Worm (Caenorhabditis elegans): ENCODE results near the gene dna-2.

dna-2 gene

DNA sequence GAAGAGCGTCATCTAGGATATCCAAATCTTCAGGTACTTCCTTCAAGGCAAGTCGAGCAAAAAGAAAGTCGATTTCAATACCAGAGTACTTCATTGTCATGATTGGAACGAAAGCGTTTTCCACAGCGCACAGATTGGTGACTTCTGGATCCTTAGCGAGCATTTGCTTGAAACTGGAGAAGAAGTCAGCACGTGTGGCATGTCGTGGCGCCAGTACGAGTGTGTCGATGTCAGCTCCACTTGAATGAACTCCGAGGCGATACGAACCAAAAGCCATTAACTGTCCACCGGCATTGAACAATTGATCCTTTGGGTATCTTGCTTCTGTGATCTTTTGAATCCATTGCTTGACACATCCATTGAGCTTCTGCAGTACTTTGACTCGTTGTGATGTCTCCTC, 37.8 kb downstream of the dna-2 start:
- TF ChIP-seq dpff-1 (tag; optimal IDR thresholded peaks at IDR 0.05) = no peak

DNA sequence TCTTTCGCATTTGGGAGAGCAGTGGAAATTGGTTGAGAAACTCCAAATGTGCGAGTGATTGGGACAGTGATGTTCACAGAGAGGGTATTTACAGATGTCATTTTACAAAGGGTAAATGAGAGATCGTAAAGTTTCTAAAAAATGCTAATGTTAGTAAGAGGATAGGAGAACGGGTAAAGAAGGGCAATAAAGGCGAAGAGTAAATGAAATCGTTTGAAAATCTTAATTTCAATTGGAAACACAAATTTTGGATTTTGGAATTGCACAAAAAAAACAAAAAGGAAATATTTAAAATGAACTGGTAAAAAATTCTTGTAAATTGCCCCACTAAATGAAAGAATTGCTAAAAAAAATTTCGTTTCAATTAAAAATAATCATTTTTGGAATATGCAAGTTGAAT, 38.2 kb downstream of the dna-2 start, which contains the start of gene pap-3:
Gene pap-3 (minus strand): TSS at position 101 of the 400 bp plus-strand sequence.
- no peak for TF ChIP-seq pha-4 (tag; optimal IDR thresholded peaks at IDR 0.05)
- no peak for TF ChIP-seq K12H6.12 (tag; optimal IDR thresholded peaks at IDR 0.05)
- no peak for TF ChIP-seq gei-17 (GFP tag; optimal IDR thresholded peaks at IDR 0.05)
- TF ChIP-seq ceh-91 (GFP tag; IDR thresholded peaks at IDR 0.05) = no peak
- TF ChIP-seq nhr-27 (tag; optimal IDR thresholded peaks at IDR 0.05) = no peak
- no peak for TF ChIP-seq zfh-2 (GFP tag; conservative IDR thresholded peaks at IDR 0.05)

- TF ChIP-seq C17E4.6 (GFP tag; IDR thresholded peaks at IDR 0.05) (no peak), unc-62 (GFP tag; optimal IDR thresholded peaks at IDR 0.05) (no peak), gei-17 (GFP tag; optimal IDR thresholded peaks at IDR 0.05) (no peak), hlh-26 (GFP tag; conservative IDR thresholded peaks at IDR 0.05) (no peak), atf-7 (tag; optimal IDR thresholded peaks at IDR 0.05) (no peak), pha-4 (tag; optimal IDR thresholded peaks at IDR 0.05) (no peak), unc-130 (GFP tag; optimal IDR thresholded peaks at IDR 0.05) (no peak), repo-1 (tag; optimal IDR thresholded peaks at IDR 0.05) (no peak), pbrm-1 (GFP tag; IDR thresholded peaks at IDR 0.05) (no peak), lin-54 (GFP tag; optimal IDR thresholded peaks at IDR 0.05) (no peak), snpc-4 (GFP tag; optimal IDR thresholded peaks at IDR 0.05) (no peak), snpc-4 (tag; optimal IDR thresholded peaks at IDR 0.05) (no peak), dox-1 (GFP tag; IDR thresholded peaks at IDR 0.05) (no peak), egl-18 (GFP tag; IDR thresholded peaks at IDR 0.05) (no peak), bed-2 (GFP tag; IDR thresholded peaks at IDR 0.05) (no peak), nhr-90 (tag; optimal IDR thresholded peaks at IDR 0.05) (no peak), T26A5.8 (tag; optimal IDR thresholded peaks at IDR 0.05) (no peak)
These were observed 41.6 kb downstream of the dna-2 start, which contains the start of gene Y6D1A.2 for ce11 chrII:11819824-11820223. Gene Y6D1A.2, minus strand, starts transcription at chrII:11819924.

ce11 chrII:11823566-11824308, 45.5 kb downstream of the dna-2 start, which contains the start of gene Y6D1A.1:
Gene Y6D1A.1, minus strand, starts transcription at chrII:11823616.
- no peak for TF ChIP-seq hrde-1 (tag; optimal IDR thresholded peaks at IDR 0.05; ENCODE audit: borderline replicate concordance)
- TF ChIP-seq F33H1.4 (GFP tag; IDR thresholded peaks at IDR 0.05) = peak; percentile 59; the same call in 1 of the 2 replicates
- peak; percentile 90 for TF ChIP-seq efl-1 (GFP tag; optimal IDR thresholded peaks at IDR 0.05)
- TF ChIP-seq zfh-2 (GFP tag; conservative IDR thresholded peaks at IDR 0.05) = no peak
- TF ChIP-seq snpc-1.1 (tag; optimal IDR thresholded peaks at IDR 0.05; ENCODE audit: insufficient read depth) = no peak
- TF ChIP-seq ceh-91 (GFP tag; IDR thresholded peaks at IDR 0.05) = peak; percentile 68
- TF ChIP-seq hmg-1.2 (GFP tag; IDR thresholded peaks at IDR 0.05) = peak; percentile 28; the same call in 1 of the 2 replicates
- TF ChIP-seq ekl-4 (GFP tag; IDR thresholded peaks at IDR 0.05) = 0 out of 2 replicates have a peak, but pooled peaks have one; percentile 33
- TF ChIP-seq lir-1 (GFP tag; conservative IDR thresholded peaks at IDR 0.05) = no peak
- peak; percentile 59 for TF ChIP-seq xnd-1 (tag; optimal IDR thresholded peaks at IDR 0.05)
- peak; percentile 17; the same call in 1 of the 2 replicates for TF ChIP-seq dox-1 (GFP tag; IDR thresholded peaks at IDR 0.05)
- TF ChIP-seq F57A8.1 (GFP tag; optimal IDR thresholded peaks at IDR 0.05) = no peak
- TF ChIP-seq ztf-26 (tag; optimal IDR thresholded peaks at IDR 0.05) = no peak
- TF ChIP-seq hsf-1 (GFP tag; IDR thresholded peaks at IDR 0.05) = 0 out of 2 replicates have a peak, but pooled peaks have one; percentile 62
- TF ChIP-seq dpl-1 (GFP tag; optimal IDR thresholded peaks at IDR 0.05) = peak; percentile 43
- peak in 1 of 3 experiments; percentile 4 for TF ChIP-seq lin-35 (GFP tag; optimal IDR thresholded peaks at IDR 0.05)
- peak; percentile 50; the same call in 1 of the 2 replicates for TF ChIP-seq D2030.7 (GFP tag; IDR thresholded peaks at IDR 0.05)
- TF ChIP-seq madf-3 (GFP tag; IDR thresholded peaks at IDR 0.05) = peak; percentile 59; the same call in 1 of the 2 replicates
- peak; percentile 95 for TF ChIP-seq madf-6 (GFP tag; IDR thresholded peaks at IDR 0.05)
- TF ChIP-seq lsl-1 (GFP tag; optimal IDR thresholded peaks at IDR 0.05) = peak; percentile 55
- peak; percentile 80 for TF ChIP-seq madf-8 (GFP tag; conservative IDR thresholded peaks at IDR 0.05)
- no peak for TF ChIP-seq rec-8 (tag; optimal IDR thresholded peaks at IDR 0.05)

Measured in whole organism, young adult.